Worm (Caenorhabditis elegans): ENCODE data around the gene ZC443.4.

- no peak for TF ChIP-seq C04F5.9 (tag; optimal IDR thresholded peaks at IDR 0.05)
- no peak for TF ChIP-seq lin-39 (tag; optimal IDR thresholded peaks at IDR 0.05)
- no peak for TF ChIP-seq blmp-1 (tag; optimal IDR thresholded peaks at IDR 0.05)
- TF ChIP-seq unc-98 (GFP tag; IDR thresholded peaks at IDR 0.05) = no peak
- TF ChIP-seq snpc-4 (tag; optimal IDR thresholded peaks at IDR 0.05) = no peak
- TF ChIP-seq mep-1 (tag; optimal IDR thresholded peaks at IDR 0.05) = no peak
- TF ChIP-seq Y116A8C.19 (tag; optimal IDR thresholded peaks at IDR 0.05; ENCODE audit: borderline replicate concordance) = no peak
These were observed 25.1 kb upstream of the ZC443.4 start for ce11 chrV:12844748-12845147.
